Fruit fly (Drosophila melanogaster): ENCODE measurements around the gene CG42526.

Gene CG42526

dm6 chr3L:9422636-9423419 is 12.4 kb downstream of the CG42526 start, which contains the start of gene aay (continued):
- TF ChIP-seq ind (GFP tag; optimal IDR thresholded peaks at IDR 0.05) (peak; percentile 99), HLH3B (GFP tag; IDR thresholded peaks at IDR 0.05) (peak; percentile 98), nom (GFP tag; optimal IDR thresholded peaks at IDR 0.05) (peak; percentile 94), D (optimal IDR thresholded peaks at IDR 0.05) (no peak), D (GFP tag; optimal IDR thresholded peaks at IDR 0.05) (peak; percentile 99), NfI (GFP tag; optimal IDR thresholded peaks at IDR 0.05) (peak; percentile 99), Blimp-1 (GFP tag; optimal IDR thresholded peaks at IDR 0.05) (peak; percentile 99), dysf (GFP tag; IDR thresholded peaks at IDR 0.05) (peak; percentile 99), bcd (GFP tag; optimal IDR thresholded peaks at IDR 0.05) (peak; percentile 99), kni (GFP tag; optimal IDR thresholded peaks at IDR 0.05) (peak; percentile 95), esg (GFP tag; conservative IDR thresholded peaks at IDR 0.05) (peak; percentile 98), gsb (GFP tag; IDR thresholded peaks at IDR 0.05) (peak; percentile 96), abd-A (tag; optimal IDR thresholded peaks at IDR 0.05) (peak; percentile 94), klu (GFP tag; IDR thresholded peaks at IDR 0.05) (peak; percentile 97), CG18599 (GFP tag; optimal IDR thresholded peaks at IDR 0.05) (peak; percentile 99), az2 (GFP tag; optimal IDR thresholded peaks at IDR 0.05) (peak; percentile 99), jumu (GFP tag; optimal IDR thresholded peaks at IDR 0.05) (peak; percentile 96), CG7928 (GFP tag; optimal IDR thresholded peaks at IDR 0.05) (peak; percentile 82), CG31441 (GFP tag; IDR thresholded peaks at IDR 0.05) (peak; percentile 99), sima (GFP tag; optimal IDR thresholded peaks at IDR 0.05) (peak; percentile 95), sc (optimal IDR thresholded peaks at IDR 0.05) (no peak), sc (GFP tag; optimal IDR thresholded peaks at IDR 0.05) (peak; percentile 98), CG11723 (GFP tag; optimal IDR thresholded peaks at IDR 0.05) (peak; percentile 97), CG3995 (GFP tag; optimal IDR thresholded peaks at IDR 0.05) (peak; percentile 82), PHDP (tag; optimal IDR thresholded peaks at IDR 0.05) (peak; percentile 99), CG18764 (GFP tag; optimal IDR thresholded peaks at IDR 0.05) (peak; percentile 98), Mrtf (GFP tag; IDR thresholded peaks at IDR 0.05) (peak; percentile 97), CG11085 (GFP tag; IDR thresholded peaks at IDR 0.05) (peak; percentile 96), nerfin-1 (tag; optimal IDR thresholded peaks at IDR 0.05) (peak; percentile 98), insv (GFP tag; optimal IDR thresholded peaks at IDR 0.05) (peak; percentile 66 to 81), sob (GFP tag; IDR thresholded peaks at IDR 0.05) (peak; percentile 99), HLH4C (GFP tag; IDR thresholded peaks at IDR 0.05; ENCODE audit: partially characterized antibody) (0 out of 3 replicates have a peak, but pooled peaks have one; percentile 37), crol (GFP tag; IDR thresholded peaks at IDR 0.05) (peak; percentile 79), gem (tag; optimal IDR thresholded peaks at IDR 0.05) (peak; percentile 100), CG18619 (GFP tag; optimal IDR thresholded peaks at IDR 0.05) (peak; percentile 99), z (GFP tag; IDR thresholded peaks at IDR 0.05) (peak; percentile 88), grn (GFP tag; optimal IDR thresholded peaks at IDR 0.05) (peak; percentile 100), amos (GFP tag; IDR thresholded peaks at IDR 0.05; ENCODE audit: partially characterized antibody) (no peak), CG8765 (GFP tag; IDR thresholded peaks at IDR 0.05) (peak; percentile 98), Hr51 (GFP tag; optimal IDR thresholded peaks at IDR 0.05) (peak; percentile 98 to 99), CG3726 (GFP tag; IDR thresholded peaks at IDR 0.05) (peak; percentile 98), CG17328 (GFP tag; IDR thresholded peaks at IDR 0.05) (peak; percentile 99), BtbVII (GFP tag; optimal IDR thresholded peaks at IDR 0.05) (peak; percentile 99), CG18011 (GFP tag; optimal IDR thresholded peaks at IDR 0.05) (peak; percentile 90), Ravus (GFP tag; IDR thresholded peaks at IDR 0.05) (peak; percentile 96), Oli (tag; optimal IDR thresholded peaks at IDR 0.05) (peak; percentile 99), corto (GFP tag; optimal IDR thresholded peaks at IDR 0.05) (peak; percentile 97), CG12769 (tag; optimal IDR thresholded peaks at IDR 0.05) (peak; percentile 98), cwo (GFP tag; optimal IDR thresholded peaks at IDR 0.05) (peak; percentile 97)
